Fruit fly (Drosophila melanogaster) whole organism, wandering third instar larva: ENCODE measurements around the gene Or65a.

Experiments
- Abd-B ChIP-seq: fragments of >200 bp; optimal IDR thresholded peaks from 2 replicates; lab custom pipeline; 2017; ENCODE audit warnings: missing biosample characterization, missing genetic modification characterization
- CG32264 ChIP-seq: fragments of 200-800 bp; sonication (Bioruptor generic); optimal IDR thresholded peaks from 2 replicates; lab custom pipeline; 2016; ENCODE audit warnings: missing biosample characterization, missing genetic modification characterization
- CG9705 ChIP-seq: fragments of 200-800 bp; sonication (Bioruptor generic); optimal IDR thresholded peaks from 2 replicates; lab custom pipeline; 2018; ENCODE audit warnings: missing biosample characterization, mild to moderate bottlenecking, missing genetic modification characterization
- CrebA ChIP-seq: fragments of 200-800 bp; sonication (Bioruptor generic); optimal IDR thresholded peaks from 2 replicates; lab custom pipeline; 2016; ENCODE audit warnings: missing biosample characterization, mild to moderate bottlenecking, missing genetic modification characterization, borderline replicate concordance
- Dfd ChIP-seq: fragments of >200 bp; optimal IDR thresholded peaks from 2 replicates; lab custom pipeline; 2017; ENCODE audit warnings: missing biosample characterization, missing genetic modification characterization
- Dif ChIP-seq: fragments of 200-275, 200-300 bp; sonication (Bioruptor generic); optimal IDR thresholded peaks from 2 replicates; lab custom pipeline; 2018; ENCODE audit warnings: missing biosample characterization, missing genetic modification characterization; ENCODE audit not compliant: partially characterized antibody
- GATAd ChIP-seq: sonication (Bioruptor generic); optimal IDR thresholded peaks from 2 replicates; lab custom pipeline; 2016; ENCODE audit warnings: missing biosample characterization, missing genetic modification characterization
- HLH106 ChIP-seq: fragments of 200-800 bp; optimal IDR thresholded peaks from 3 replicates; lab custom pipeline; 2019; ENCODE audit warnings: missing biosample characterization, mild to moderate bottlenecking, missing genetic modification characterization, moderate library complexity
- Hnf4 ChIP-seq: fragments of 200-800 bp; sonication (Bioruptor generic); optimal IDR thresholded peaks from 2 replicates; lab custom pipeline; 2016; ENCODE audit warnings: missing biosample characterization, mild to moderate bottlenecking, missing genetic modification characterization
- Hr78 ChIP-seq: fragments of >200 bp; optimal IDR thresholded peaks from 2 replicates; lab custom pipeline; 2017; ENCODE audit warnings: missing biosample characterization, missing genetic modification characterization
- Hr83 ChIP-seq: fragments of 200-300 bp; sonication (Bioruptor generic); optimal IDR thresholded peaks from 2 replicates; lab custom pipeline; 2016; ENCODE audit warnings: missing biosample characterization, mild to moderate bottlenecking, missing genetic modification characterization, moderate library complexity; ENCODE audit not compliant: poor library complexity, severe bottlenecking
- Jra ChIP-seq: sonication (Bioruptor generic); optimal IDR thresholded peaks from 2 replicates; lab custom pipeline; 2016; ENCODE audit warnings: missing biosample characterization, missing genetic modification characterization
- Mio ChIP-seq: sonication (Bioruptor generic); optimal IDR thresholded peaks from 2 replicates; lab custom pipeline; 2016; ENCODE audit warnings: missing biosample characterization, missing genetic modification characterization
- Myc ChIP-seq: fragments of >200 bp; optimal IDR thresholded peaks from 2 replicates; lab custom pipeline; 2017
- N ChIP-seq: fragments of >200 bp; optimal IDR thresholded peaks from 2 replicates; lab custom pipeline; 2018; ENCODE audit warnings: missing biosample characterization, missing external identifiers, missing genetic modification characterization
- OdsH ChIP-seq: fragments of 200-800 bp; sonication (Bioruptor generic); optimal IDR thresholded peaks from 2 replicates; lab custom pipeline; 2016; ENCODE audit warnings: missing biosample characterization, mild to moderate bottlenecking, missing genetic modification characterization
- Rel ChIP-seq, 2 experiments: fragments of 200-800 bp; sonication (Bioruptor generic) in 1 of 2; optimal IDR thresholded peaks; 2 replicates in 1 of 2; 3 replicates in 1 of 2; lab custom pipeline; 2016 to 2019; ENCODE audit warnings: mild to moderate bottlenecking in 2 of 2, missing biosample characterization in 2 of 2, missing genetic modification characterization in 2 of 2, moderate library complexity in 1 of 2
- Sp1 ChIP-seq: fragments of 200-800 bp; sonication (Bioruptor generic); optimal IDR thresholded peaks from 3 replicates; lab custom pipeline; 2019; ENCODE audit warnings: missing biosample characterization, mild to moderate bottlenecking, missing genetic modification characterization, moderate library complexity
- Vsx2 ChIP-seq: fragments of 200-300, 225-300 bp; sonication (Bioruptor generic); optimal IDR thresholded peaks from 2 replicates; lab custom pipeline; 2018; ENCODE audit warnings: missing biosample characterization, missing genetic modification characterization; ENCODE audit not compliant: partially characterized antibody
- br ChIP-seq: fragments of 200-800 bp; sonication (Bioruptor generic); optimal IDR thresholded peaks from 2 replicates; lab custom pipeline; 2016; ENCODE audit warnings: missing biosample characterization, missing genetic modification characterization
- brk ChIP-seq: fragments of 200-800 bp; sonication (Bioruptor generic); optimal IDR thresholded peaks from 2 replicates; lab custom pipeline; 2016; ENCODE audit warnings: missing biosample characterization, mild to moderate bottlenecking, missing genetic modification characterization
- dl ChIP-seq, 2 experiments: fragments of 175-275, 200-275 bp in 1 of 2; fragments of 200-275 bp in 1 of 2; sonication (Bioruptor generic); optimal IDR thresholded peaks; lab custom pipeline; 2018; ENCODE audit warnings: mild to moderate bottlenecking in 2 of 2, missing biosample characterization in 2 of 2, missing genetic modification characterization in 2 of 2, moderate library complexity in 2 of 2; ENCODE audit not compliant: partially characterized antibody in 2 of 2, insufficient read depth in 1 of 2
- dmrt93B ChIP-seq: fragments of 200-800 bp; sonication (Bioruptor generic); optimal IDR thresholded peaks from 2 replicates; lab custom pipeline; 2018; ENCODE audit warnings: missing biosample characterization, mild to moderate bottlenecking, missing genetic modification characterization
- dsf ChIP-seq: sonication (Bioruptor generic); optimal IDR thresholded peaks from 2 replicates; lab custom pipeline; 2016; ENCODE audit warnings: missing biosample characterization, missing genetic modification characterization, borderline replicate concordance
- ey ChIP-seq: fragments of 200-800 bp; sonication (Bioruptor generic); optimal IDR thresholded peaks from 2 replicates; lab custom pipeline; 2016; ENCODE audit warnings: missing biosample characterization, missing genetic modification characterization
- foxo ChIP-seq, 2 experiments: fragments of 200-800 bp; sonication (Bioruptor generic); optimal IDR thresholded peaks; 2 replicates in 1 of 2; 3 replicates in 1 of 2; lab custom pipeline; 2016 to 2017; ENCODE audit warnings: missing biosample characterization in 2 of 2, missing genetic modification characterization in 2 of 2
- fru ChIP-seq: fragments of 200-800 bp; sonication (Bioruptor generic); optimal IDR thresholded peaks from 3 replicates; lab custom pipeline; 2016; ENCODE audit warnings: missing biosample characterization, mild to moderate bottlenecking, missing genetic modification characterization
- h ChIP-seq: fragments of 200-800 bp; sonication (Bioruptor generic); optimal IDR thresholded peaks from 3 replicates; lab custom pipeline; 2016; ENCODE audit warnings: missing biosample characterization, mild to moderate bottlenecking, missing genetic modification characterization
- jim ChIP-seq: fragments of 175-275, 200-325 bp; sonication (Bioruptor generic); optimal IDR thresholded peaks from 2 replicates; lab custom pipeline; 2016; ENCODE audit warnings: missing biosample characterization, mild to moderate bottlenecking, missing genetic modification characterization
- lola ChIP-seq: fragments of >200 bp; optimal IDR thresholded peaks from 2 replicates; lab custom pipeline; 2017; ENCODE audit warnings: missing biosample characterization, missing genetic modification characterization
- pan ChIP-seq: fragments of >200 bp; optimal IDR thresholded peaks from 2 replicates; lab custom pipeline; 2017
- psq ChIP-seq: fragments of 200-800 bp; sonication (Bioruptor generic); optimal IDR thresholded peaks from 3 replicates; lab custom pipeline; 2017; ENCODE audit warnings: missing biosample characterization, mild to moderate bottlenecking, missing genetic modification characterization, moderate library complexity
- rgr ChIP-seq: fragments of 200-800 bp; sonication (Bioruptor generic); optimal IDR thresholded peaks from 3 replicates; lab custom pipeline; 2016; ENCODE audit warnings: missing biosample characterization, mild to moderate bottlenecking, missing genetic modification characterization
- sage ChIP-seq: fragments of 200-800 bp; sonication (Bioruptor generic); optimal IDR thresholded peaks from 2 replicates; lab custom pipeline; 2016; ENCODE audit warnings: missing biosample characterization, mild to moderate bottlenecking, missing genetic modification characterization
- sv ChIP-seq: fragments of 200-800 bp; sonication (Bioruptor generic); optimal IDR thresholded peaks from 3 replicates; lab custom pipeline; 2016; ENCODE audit warnings: missing biosample characterization, missing genetic modification characterization
- tai ChIP-seq: sonication (Bioruptor generic); optimal IDR thresholded peaks from 2 replicates; lab custom pipeline; 2016; ENCODE audit warnings: missing biosample characterization, missing genetic modification characterization
- usp ChIP-seq: fragments of >200 bp; optimal IDR thresholded peaks from 2 replicates; lab custom pipeline; 2017; ENCODE audit warnings: missing biosample characterization, missing genetic modification characterization
- woc ChIP-seq: sonication (Bioruptor generic); optimal IDR thresholded peaks from 2 replicates; lab custom pipeline; 2016; ENCODE audit warnings: missing biosample characterization, mild to moderate bottlenecking, missing genetic modification characterization

Gene Or65a

dm6 chr3L:6363626-6364025 is 43.2 kb downstream of the Or65a start:
- no peak for TF ChIP-seq Abd-B
- TF ChIP-seq Jra (GFP tag; lab: Kevin White, UChicago): peak; percentile 52
- peak; percentile 59 for TF ChIP-seq dmrt93B (GFP tag; lab: Kevin White, UChicago)
- peak; percentile 50 for TF ChIP-seq tai (GFP tag; lab: Kevin White, UChicago)
- TF ChIP-seq fru (GFP tag; lab: Kevin White, UChicago): peak; percentile 87
- TF ChIP-seq ey (GFP tag; lab: Kevin White, UChicago): peak; percentile 73
- peak; percentile 28 for TF ChIP-seq CrebA (GFP tag; lab: Kevin White, UChicago)
- peak; percentile 65 for TF ChIP-seq Sp1 (GFP tag; lab: Kevin White, UChicago)
- TF ChIP-seq Hnf4 (GFP tag; lab: Kevin White, UChicago): peak; percentile 75
- TF ChIP-seq psq (GFP tag; lab: Kevin White, UChicago): peak; percentile 55
- no peak for TF ChIP-seq Hr83 (GFP tag; lab: Kevin White, UChicago)
- peak; percentile 76 for TF ChIP-seq br
- TF ChIP-seq dsf (GFP tag; lab: Kevin White, UChicago): peak; percentile 10
- peak; percentile 22 for TF ChIP-seq CG32264 (GFP tag; lab: Kevin White, UChicago)
- TF ChIP-seq Rel (GFP tag; optimal IDR thresholded peaks at IDR 0.05; lab: Kevin White, UChicago): peak; percentile 36
- TF ChIP-seq Rel (tag; optimal IDR thresholded peaks at IDR 0.05; lab: Kevin White, UChicago): no peak
- peak; percentile 43 for TF ChIP-seq CG9705 (GFP tag; lab: Kevin White, UChicago)
- peak; percentile 86 for TF ChIP-seq h (GFP tag; lab: Kevin White, UChicago)
- no peak for TF ChIP-seq sv (GFP tag; lab: Kevin White, UChicago)
- no peak for TF ChIP-seq usp (GFP tag; lab: Kevin White, UChicago)
- TF ChIP-seq rgr (GFP tag; lab: Kevin White, UChicago): peak; percentile 83
- peak; percentile 76 for TF ChIP-seq OdsH (GFP tag; lab: Kevin White, UChicago)
- peak; percentile 68 for TF ChIP-seq HLH106 (tag; lab: Kevin White, UChicago)
- peak; percentile 67 for TF ChIP-seq sage (GFP tag; lab: Kevin White, UChicago)
- no peak for TF ChIP-seq lola (GFP tag; lab: Kevin White, UChicago)
- TF ChIP-seq foxo (GFP tag; optimal IDR thresholded peaks at IDR 0.05; lab: Kevin White, UChicago): peak; percentile 30 to 85
- peak; percentile 69 for TF ChIP-seq brk (GFP tag; lab: Kevin White, UChicago)
- TF ChIP-seq Myc: no peak
- TF ChIP-seq dl (GFP tag; optimal IDR thresholded peaks at IDR 0.05; lab: Kevin White, UChicago; ENCODE audit: insufficient read depth in 1 of 2, partially characterized antibody in 2 of 2): no peak
- no peak for TF ChIP-seq GATAd (GFP tag; lab: Kevin White, UChicago)
- TF ChIP-seq woc (GFP tag; lab: Kevin White, UChicago): peak; percentile 66

DNA sequence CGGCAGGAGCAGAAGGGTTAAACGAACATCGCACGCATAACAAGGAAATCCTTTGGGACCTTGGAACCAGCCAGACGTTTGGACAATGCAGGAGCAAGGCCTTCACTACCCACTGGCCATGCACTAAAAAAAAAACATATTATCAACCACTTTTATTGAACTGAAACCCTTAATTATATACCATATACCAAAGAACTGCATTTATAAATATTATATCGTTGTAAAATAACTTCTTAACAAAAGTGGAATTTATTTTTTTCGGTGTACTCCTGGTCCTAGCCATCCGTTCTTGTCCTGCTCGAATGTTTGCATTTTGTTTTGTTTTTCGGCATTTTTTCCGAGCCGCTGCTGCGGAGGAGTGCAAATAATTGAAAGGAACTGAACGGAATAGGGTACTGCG is 43.8 kb downstream of the Or65a start:
- peak; percentile 9 for TF ChIP-seq sage (GFP tag; lab: Kevin White, UChicago)
- no peak for TF ChIP-seq Hr83 (GFP tag; lab: Kevin White, UChicago)
- TF ChIP-seq Vsx2 (GFP tag; lab: Kevin White, UChicago): no peak
- TF ChIP-seq Dif (GFP tag; lab: Kevin White, UChicago): no peak
- peak; percentile 50 for TF ChIP-seq rgr (GFP tag; lab: Kevin White, UChicago)
- no peak for TF ChIP-seq dl (GFP tag; optimal IDR thresholded peaks at IDR 0.05; lab: Kevin White, UChicago; ENCODE audit: insufficient read depth in 1 of 2, partially characterized antibody in 2 of 2)
- TF ChIP-seq Dfd: no peak
- TF ChIP-seq psq (GFP tag; lab: Kevin White, UChicago): peak; percentile 15
- no peak for TF ChIP-seq CG32264 (GFP tag; lab: Kevin White, UChicago)
- TF ChIP-seq jim: no peak
- TF ChIP-seq Rel (GFP tag; optimal IDR thresholded peaks at IDR 0.05; lab: Kevin White, UChicago): no peak
- no peak for TF ChIP-seq Rel (tag; optimal IDR thresholded peaks at IDR 0.05; lab: Kevin White, UChicago)
- peak in 1 of 2 experiments; percentile 58 for TF ChIP-seq foxo (GFP tag; optimal IDR thresholded peaks at IDR 0.05; lab: Kevin White, UChicago)
- TF ChIP-seq h (GFP tag; lab: Kevin White, UChicago): peak; percentile 56
- TF ChIP-seq fru (GFP tag; lab: Kevin White, UChicago): peak; percentile 53
- peak; percentile 14 for TF ChIP-seq br
- TF ChIP-seq Hnf4 (GFP tag; lab: Kevin White, UChicago): peak; percentile 4
- no peak for TF ChIP-seq CG9705 (GFP tag; lab: Kevin White, UChicago)
- no peak for TF ChIP-seq pan (lab: Kevin White, UChicago)
- no peak for TF ChIP-seq Jra (GFP tag; lab: Kevin White, UChicago)
- TF ChIP-seq Sp1 (GFP tag; lab: Kevin White, UChicago): peak; percentile 59
- no peak for TF ChIP-seq Hr78 (GFP tag; lab: Kevin White, UChicago)
- TF ChIP-seq HLH106 (tag; lab: Kevin White, UChicago): peak; percentile 65
- no peak for TF ChIP-seq tai (GFP tag; lab: Kevin White, UChicago)
- no peak for TF ChIP-seq usp (GFP tag; lab: Kevin White, UChicago)
- TF ChIP-seq brk (GFP tag; lab: Kevin White, UChicago): peak; percentile 50
- TF ChIP-seq dmrt93B (GFP tag; lab: Kevin White, UChicago): peak; percentile 32
- no peak for TF ChIP-seq Mio (GFP tag; lab: Kevin White, UChicago)
- TF ChIP-seq N (GFP tag; lab: Kevin White, UChicago): no peak
- no peak for TF ChIP-seq lola (GFP tag; lab: Kevin White, UChicago)
- TF ChIP-seq OdsH (GFP tag; lab: Kevin White, UChicago): peak; percentile 62
- no peak for TF ChIP-seq dsf (GFP tag; lab: Kevin White, UChicago)
- TF ChIP-seq GATAd (GFP tag; lab: Kevin White, UChicago): no peak
- TF ChIP-seq ey (GFP tag; lab: Kevin White, UChicago): peak; percentile 36
